Fruit fly (Drosophila melanogaster) whole organism, embryonic: ENCODE data around the gene Dus1.

Source experiments
- Atf-2 ChIP-seq: fragments of 200-800 bp; sonication (Bioruptor generic); optimal IDR thresholded peaks from 2 replicates; lab custom pipeline; 2016; ENCODE audit warnings: missing biosample characterization, missing genetic modification characterization
- Blimp-1 ChIP-seq: fragments of 200-800 bp; sonication (Bioruptor generic); optimal IDR thresholded peaks from 3 replicates; lab custom pipeline; 2018; ENCODE audit warnings: missing biosample characterization, missing genetic modification characterization, mild to moderate bottlenecking, moderate library complexity, missing genetic modification reagents
- CG10147 ChIP-seq: fragments of 200-800 bp; sonication (Bioruptor generic); optimal IDR thresholded peaks from 2 replicates; lab custom pipeline; 2019; ENCODE audit warnings: missing biosample characterization, mild to moderate bottlenecking, missing genetic modification characterization, moderate library complexity
- CG11695 ChIP-seq: fragments of 200-800 bp; sonication (Bioruptor generic); IDR thresholded peaks from 3 replicates; pipeline ENCODE4 v1.3.6; 2022; ENCODE audit warnings: missing biosample characterization, missing genetic modification characterization
- CG12659 ChIP-seq: fragments of 200-800 bp; sonication (Bioruptor generic); optimal IDR thresholded peaks from 3 replicates; lab custom pipeline; 2017; ENCODE audit warnings: mild to moderate bottlenecking, missing biosample characterization, missing genetic modification reagents, missing genetic modification characterization
- CG12769 ChIP-seq: fragments of 200-800 bp; sonication (Bioruptor generic); optimal IDR thresholded peaks from 2 replicates; lab custom pipeline; 2019; ENCODE audit warnings: missing biosample characterization, mild to moderate bottlenecking, missing genetic modification characterization, moderate library complexity
- CG14860 ChIP-seq: fragments of 200-800 bp; sonication (Bioruptor generic); IDR thresholded peaks from 3 replicates; pipeline ENCODE4 v1.3.6; 2022; ENCODE audit warnings: missing biosample characterization, missing genetic modification characterization; ENCODE audit not compliant: partially characterized antibody
- CG14965 ChIP-seq: fragments of 200-800 bp; sonication (Bioruptor generic); optimal IDR thresholded peaks from 2 replicates; lab custom pipeline; 2016; ENCODE audit warnings: missing biosample characterization, missing genetic modification characterization, borderline replicate concordance
- CG15696 ChIP-seq: fragments of 200-800 bp; sonication (Bioruptor generic); optimal IDR thresholded peaks from 2 replicates; lab custom pipeline; 2019; ENCODE audit warnings: missing biosample characterization, mild to moderate bottlenecking, missing genetic modification characterization, moderate library complexity
- CG17568 ChIP-seq: fragments of 200-800 bp; sonication (Bioruptor generic); optimal IDR thresholded peaks from 2 replicates; lab custom pipeline; 2018; ENCODE audit warnings: missing biosample characterization, mild to moderate bottlenecking, missing genetic modification characterization, moderate library complexity
- CG2129 ChIP-seq: fragments of 200-800 bp; sonication (Bioruptor generic); IDR thresholded peaks from 2 replicates; pipeline ENCODE4 v1.3.6; 2022; ENCODE audit warnings: missing biosample characterization, missing genetic modification characterization; ENCODE audit not compliant: partially characterized antibody
- CG30431 ChIP-seq: fragments of 200-800 bp; sonication (Bioruptor generic); optimal IDR thresholded peaks from 2 replicates; lab custom pipeline; 2017; ENCODE audit warnings: missing biosample characterization, missing genetic modification characterization
- CG31365 ChIP-seq: fragments of 200-800 bp; sonication (Bioruptor generic); optimal IDR thresholded peaks from 2 replicates; lab custom pipeline; 2018; ENCODE audit warnings: missing biosample characterization, mild to moderate bottlenecking, missing genetic modification characterization
- CG31388 ChIP-seq: fragments of 200-800 bp; sonication (Bioruptor generic); optimal IDR thresholded peaks from 2 replicates; lab custom pipeline; 2016; ENCODE audit warnings: missing biosample characterization, missing genetic modification characterization
- CG34376 ChIP-seq: fragments of 200-800 bp; sonication (Bioruptor generic); optimal IDR thresholded peaks from 2 replicates; lab custom pipeline; 2018; ENCODE audit warnings: missing biosample characterization, mild to moderate bottlenecking, missing genetic modification characterization
- CG3726 ChIP-seq: fragments of 200-800 bp; sonication (Bioruptor generic); IDR thresholded peaks from 3 replicates; pipeline ENCODE4, ENCODE4 v1.3.6; 2022; ENCODE audit warnings: missing biosample characterization, missing genetic modification characterization
- CG3838 ChIP-seq: fragments of 200-800 bp; sonication (Bioruptor generic); optimal IDR thresholded peaks from 3 replicates; lab custom pipeline; 2016; ENCODE audit warnings: missing biosample characterization, missing genetic modification characterization
- CG7372 ChIP-seq: fragments of 200-800 bp; sonication (Bioruptor generic); IDR thresholded peaks from 2 replicates; pipeline ENCODE4 v1.3.6; 2022; ENCODE audit warnings: missing biosample characterization, missing genetic modification characterization
- CG8359 ChIP-seq: fragments of 200-800 bp; sonication (Bioruptor generic); optimal IDR thresholded peaks from 2 replicates; lab custom pipeline; 2017; ENCODE audit warnings: missing biosample characterization, mild to moderate bottlenecking, missing genetic modification characterization, borderline replicate concordance
- CG9215 ChIP-seq: fragments of 200-800 bp; sonication (Bioruptor generic); IDR thresholded peaks from 2 replicates; pipeline ENCODE4 v1.3.6; 2022; ENCODE audit warnings: missing biosample characterization, missing genetic modification characterization
- CG9932 ChIP-seq: fragments of 200-800 bp; sonication (Bioruptor generic); IDR thresholded peaks from 2 replicates; pipeline ENCODE4 v1.3.6; 2022; ENCODE audit warnings: missing biosample characterization, missing genetic modification characterization
- CHES-1-like ChIP-seq: fragments of 200-800 bp; sonication (Bioruptor generic); optimal IDR thresholded peaks from 2 replicates; lab custom pipeline; 2016; ENCODE audit warnings: missing biosample characterization, missing genetic modification characterization
- Dfd ChIP-seq, 2 experiments: fragments of >200 bp; optimal IDR thresholded peaks; 2 replicates each; lab custom pipeline; 2017; ENCODE audit warnings: missing biosample characterization in 2 of 2, missing genetic modification characterization in 2 of 2
- Doc3 ChIP-seq: fragments of 200-800 bp; sonication (Bioruptor generic); IDR thresholded peaks from 3 replicates; pipeline ENCODE4 v1.3.6; 2022; ENCODE audit warnings: missing biosample characterization, missing genetic modification characterization; ENCODE audit not compliant: partially characterized antibody
- Drgx ChIP-seq: fragments of 200-800 bp; sonication (Bioruptor generic); IDR thresholded peaks from 2 replicates; pipeline ENCODE4 v1.3.6; 2022; ENCODE audit warnings: missing biosample characterization, missing genetic modification characterization
- Fer2 ChIP-seq: fragments of 200-800 bp; sonication (Bioruptor generic); optimal IDR thresholded peaks from 2 replicates; lab custom pipeline; 2018; ENCODE audit warnings: missing biosample characterization, mild to moderate bottlenecking, missing genetic modification characterization, moderate library complexity
- HmgZ ChIP-seq: fragments of 200-800 bp; sonication (Bioruptor generic); optimal IDR thresholded peaks from 2 replicates; lab custom pipeline; 2018; ENCODE audit warnings: missing biosample characterization, mild to moderate bottlenecking, missing genetic modification characterization
- Lpt ChIP-seq: fragments of >200 bp; optimal IDR thresholded peaks from 2 replicates; lab custom pipeline; 2018; ENCODE audit warnings: missing biosample characterization, missing genetic modification characterization
- NfI ChIP-seq: fragments of 200-800 bp; sonication (Bioruptor generic); optimal IDR thresholded peaks from 3 replicates; lab custom pipeline; 2018; ENCODE audit warnings: missing biosample characterization, mild to moderate bottlenecking, missing genetic modification characterization, moderate library complexity
- Rx ChIP-seq: fragments of 200-800 bp; sonication (Bioruptor generic); IDR thresholded peaks from 2 replicates; pipeline ENCODE4 v1.3.6; 2022; ENCODE audit warnings: missing biosample characterization, missing genetic modification characterization
- Spps ChIP-seq: fragments of 200-800 bp; sonication (Bioruptor generic); optimal IDR thresholded peaks from 2 replicates; lab custom pipeline; 2018; ENCODE audit warnings: missing biosample characterization, mild to moderate bottlenecking, missing genetic modification characterization
- Ssrp ChIP-seq: fragments of 200-800 bp; sonication (Bioruptor generic); optimal IDR thresholded peaks from 2 replicates; lab custom pipeline; 2018; ENCODE audit warnings: missing biosample characterization, mild to moderate bottlenecking, missing genetic modification characterization, moderate library complexity
- Vsx1 ChIP-seq: fragments of 200-800 bp; sonication (Bioruptor generic); optimal IDR thresholded peaks from 2 replicates; lab custom pipeline; 2017; ENCODE audit warnings: missing biosample characterization, mild to moderate bottlenecking, missing genetic modification characterization, missing genetic modification reagents
- Xrp1 ChIP-seq: fragments of 200-800 bp; sonication (Bioruptor generic); IDR thresholded peaks from 2 replicates; pipeline ENCODE4 v1.3.6; 2022; ENCODE audit warnings: missing biosample characterization, missing genetic modification characterization
- ac ChIP-seq: fragments of 200-800 bp; sonication (Bioruptor generic); optimal IDR thresholded peaks from 3 replicates; lab custom pipeline; 2017; ENCODE audit warnings: missing biosample characterization, mild to moderate bottlenecking, missing genetic modification characterization
- cg ChIP-seq: fragments of 200-800 bp; sonication (Bioruptor generic); optimal IDR thresholded peaks from 3 replicates; lab custom pipeline; 2019; ENCODE audit warnings: missing biosample characterization, mild to moderate bottlenecking, missing genetic modification characterization, moderate library complexity
- dimm ChIP-seq: fragments of 200-800 bp; sonication (Bioruptor generic); IDR thresholded peaks from 2 replicates; pipeline ENCODE4 v1.3.6; 2022; ENCODE audit warnings: missing biosample characterization, missing genetic modification characterization
- dmrt11E ChIP-seq: fragments of 200-800 bp; sonication (Bioruptor generic); optimal IDR thresholded peaks from 3 replicates; lab custom pipeline; 2018; ENCODE audit warnings: missing biosample characterization, mild to moderate bottlenecking, missing genetic modification characterization, moderate library complexity
- en ChIP-seq: fragments of 200-800 bp; sonication (Bioruptor generic); optimal IDR thresholded peaks from 2 replicates; lab custom pipeline; 2016; ENCODE audit warnings: missing biosample characterization, missing genetic modification characterization
- exex ChIP-seq: fragments of 200-800 bp; sonication (Bioruptor generic); optimal IDR thresholded peaks from 4 replicates; lab custom pipeline; 2018; ENCODE audit warnings: missing biosample characterization, mild to moderate bottlenecking, missing genetic modification characterization, moderate library complexity
- knrl ChIP-seq: fragments of 200-800 bp; sonication (Bioruptor generic); IDR thresholded peaks from 3 replicates; pipeline ENCODE4 v1.3.6; 2022; ENCODE audit warnings: missing biosample characterization, missing genetic modification characterization; ENCODE audit not compliant: partially characterized antibody
- lab ChIP-seq: fragments of 200-800 bp; sonication (Bioruptor generic); optimal IDR thresholded peaks from 3 replicates; lab custom pipeline; 2017; ENCODE audit warnings: missing biosample characterization, missing genetic modification characterization, mild to moderate bottlenecking, moderate library complexity, missing genetic modification reagents
- lilli ChIP-seq: fragments of 200-800 bp; sonication (Bioruptor generic); optimal IDR thresholded peaks from 3 replicates; lab custom pipeline; 2016; ENCODE audit warnings: missing biosample characterization, missing genetic modification characterization
- pzg ChIP-seq: fragments of 200-800 bp; sonication (Bioruptor generic); optimal IDR thresholded peaks from 3 replicates; lab custom pipeline; 2018; ENCODE audit warnings: missing biosample characterization, mild to moderate bottlenecking, missing genetic modification characterization, moderate library complexity
- schlank ChIP-seq: fragments of 200-800 bp; sonication (Bioruptor generic); optimal IDR thresholded peaks from 2 replicates; lab custom pipeline; 2018; ENCODE audit warnings: missing biosample characterization, mild to moderate bottlenecking, missing genetic modification characterization
- sens ChIP-seq: fragments of 200-800 bp; sonication (Bioruptor generic); peaks from one replicate; lab custom pipeline; 2016; ENCODE audit warnings: missing biosample characterization, missing genetic modification characterization
- slbo ChIP-seq: fragments of 200-800 bp; sonication (Bioruptor generic); IDR thresholded peaks from 2 replicates; pipeline ENCODE4 v1.3.6; 2022; ENCODE audit warnings: missing biosample characterization, missing genetic modification characterization
- wek ChIP-seq: fragments of 200-800 bp; sonication (Bioruptor generic); optimal IDR thresholded peaks from 3 replicates; lab custom pipeline; 2018; ENCODE audit warnings: missing biosample characterization, mild to moderate bottlenecking, missing genetic modification characterization, moderate library complexity

Gene Dus1

DNA sequence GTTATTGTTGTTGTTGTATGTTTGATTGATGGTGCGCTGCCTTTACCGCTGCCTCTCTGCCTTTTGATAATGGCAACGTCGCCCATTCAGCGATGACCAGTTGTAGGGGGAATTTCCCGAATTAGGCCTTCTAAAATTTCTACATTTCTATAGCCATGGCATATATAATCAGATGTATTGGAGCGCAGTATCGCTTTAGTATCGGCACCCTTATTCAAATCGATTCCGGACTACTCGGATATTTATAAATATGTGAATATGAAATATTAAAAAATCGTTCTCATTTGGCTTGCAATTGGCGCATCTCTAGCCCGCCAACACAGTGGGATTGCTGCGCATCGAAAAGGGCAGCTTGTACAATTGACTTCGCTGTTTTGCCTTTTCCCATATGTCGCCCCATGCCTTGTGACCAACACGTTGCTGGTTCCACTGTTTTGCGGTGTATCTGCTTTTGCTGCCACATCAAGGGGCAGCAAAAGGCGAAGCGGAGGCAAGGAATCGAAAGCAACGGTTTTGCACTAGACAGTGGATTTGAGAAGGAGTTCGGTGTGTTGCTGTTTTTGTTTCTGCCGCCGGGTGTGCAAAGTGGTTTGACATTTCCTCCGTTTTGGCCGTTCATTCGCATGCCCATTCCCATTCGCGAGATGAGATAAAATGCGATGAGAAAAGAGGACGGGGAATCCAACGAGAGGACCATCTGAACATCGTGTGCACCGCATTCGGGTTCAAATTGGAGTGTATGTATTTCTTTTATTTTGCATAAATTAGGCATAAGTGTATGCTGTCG, 46.8 kb downstream of the Dus1 start (continued):
- TF ChIP-seq CG15696 = peak; percentile 44
- TF ChIP-seq Spps (tag; lab: Kevin White, UChicago) = no peak
- TF ChIP-seq CG14965 (GFP tag; lab: Kevin White, UChicago) = no peak
- peak; percentile 86 for TF ChIP-seq sens (GFP tag; lab: Kevin White, UChicago)
- no peak for TF ChIP-seq CG10147 (GFP tag; lab: Kevin White, UChicago)
- TF ChIP-seq CG9932 (GFP tag; lab: Robert Waterston, UW) = peak; percentile 66
- TF ChIP-seq Vsx1 (GFP tag; lab: Kevin White, UChicago) = no peak
- peak; percentile 35 for TF ChIP-seq CG9215
- peak; percentile 67 for TF ChIP-seq Drgx (GFP tag; lab: Robert Waterston, UW)
- 0 out of 3 replicates have a peak, but pooled peaks have one; percentile 60 for TF ChIP-seq CG3726 (GFP tag; lab: Robert Waterston, UW)
- peak; percentile 77 for TF ChIP-seq CG12769
- TF ChIP-seq CG31388 (GFP tag; lab: Kevin White, UChicago) = no peak
- TF ChIP-seq cg (GFP tag; lab: Kevin White, UChicago) = no peak
- TF ChIP-seq Rx (GFP tag; lab: Robert Waterston, UW) = 0 out of 2 replicates have a peak, but pooled peaks have one; percentile 18
- TF ChIP-seq dmrt11E (tag; lab: Kevin White, UChicago) = no peak
- TF ChIP-seq slbo = peak; percentile 74; the same call in 1 of the 2 replicates
- TF ChIP-seq knrl = no peak
- peak; percentile 66 for TF ChIP-seq NfI (GFP tag; lab: Kevin White, UChicago)
- no peak for TF ChIP-seq en
- TF ChIP-seq CG14860 (GFP tag; lab: Robert Waterston, UW) = no peak
- peak; percentile 21 for TF ChIP-seq CG34376 (GFP tag; lab: Kevin White, UChicago)
- no peak for TF ChIP-seq CG8359 (GFP tag; lab: Kevin White, UChicago)
- no peak for TF ChIP-seq ac (GFP tag; lab: Kevin White, UChicago)
- TF ChIP-seq CG3838 (GFP tag; lab: Kevin White, UChicago) = peak; percentile 2
- no peak for TF ChIP-seq dimm (GFP tag; lab: Robert Waterston, UW)
- peak; percentile 52 for TF ChIP-seq CG12659 (GFP tag; lab: Kevin White, UChicago)
- TF ChIP-seq CG31365 (tag; lab: Kevin White, UChicago) = no peak
- 0 out of 2 replicates have a peak, but pooled peaks have one; percentile 19 for TF ChIP-seq CG7372 (GFP tag; lab: Robert Waterston, UW)
- peak; percentile 40 for TF ChIP-seq CHES-1-like
- peak; percentile 76 for TF ChIP-seq lilli
- peak; percentile 48 for TF ChIP-seq CG30431 (GFP tag; lab: Kevin White, UChicago)
- TF ChIP-seq Blimp-1 (GFP tag; lab: Kevin White, UChicago) = no peak
- no peak for TF ChIP-seq Lpt (GFP tag; lab: Kevin White, UChicago)
- TF ChIP-seq HmgZ (tag; lab: Kevin White, UChicago) = no peak
- TF ChIP-seq schlank = peak; percentile 25
- TF ChIP-seq Doc3 (GFP tag; lab: Robert Waterston, UW) = no peak
- no peak for TF ChIP-seq pzg
- 0 out of 3 replicates have a peak, but pooled peaks have one; percentile 46 for TF ChIP-seq CG11695 (GFP tag; lab: Robert Waterston, UW)
- no peak for TF ChIP-seq CG2129 (GFP tag; lab: Robert Waterston, UW)
- TF ChIP-seq Fer2 (tag; lab: Kevin White, UChicago) = peak; percentile 17
- peak; percentile 63 for TF ChIP-seq Ssrp (tag; lab: Kevin White, UChicago)
- peak; percentile 54 for TF ChIP-seq CG17568 (GFP tag; lab: Kevin White, UChicago)
- peak; percentile 26 for TF ChIP-seq exex (tag; lab: Kevin White, UChicago)
- TF ChIP-seq Dfd (GFP tag; optimal IDR thresholded peaks at IDR 0.05; lab: Kevin White, UChicago) = no peak
- TF ChIP-seq lab (GFP tag; lab: Kevin White, UChicago) = peak; percentile 84
- peak; percentile 4 for TF ChIP-seq Atf-2 (GFP tag; lab: Kevin White, UChicago)
- peak; percentile 12 for TF ChIP-seq wek (GFP tag; lab: Kevin White, UChicago)
- peak; percentile 70 for TF ChIP-seq Xrp1 (GFP tag; lab: Robert Waterston, UW)
